Fruit fly (Drosophila melanogaster) Kc167 (cell line): ENCODE measurements around the gene CG13042.

Source experiments
- Myc ChIP-seq: fragments of >200 bp; optimal IDR thresholded peaks from 2 replicates; lab custom pipeline; 2017; ENCODE audit warnings: missing external identifiers
- Sin3A ChIP-seq: fragments of >200 bp; optimal IDR thresholded peaks from 2 replicates; lab custom pipeline; 2018; ENCODE audit warnings: missing external identifiers
- h ChIP-seq: fragments of >200 bp; optimal IDR thresholded peaks from 3 replicates; lab custom pipeline; 2018; ENCODE audit warnings: missing external identifiers
- insv ChIP-seq: fragments of >200 bp; optimal IDR thresholded peaks from 3 replicates; lab custom pipeline; 2018; ENCODE audit warnings: missing external identifiers
- psq ChIP-seq: fragments of >200 bp; optimal IDR thresholded peaks from 2 replicates; lab custom pipeline; 2017; ENCODE audit warnings: missing external identifiers
- ttk ChIP-seq: sonication (Bioruptor generic); optimal IDR thresholded peaks from 2 replicates; lab custom pipeline; 2017; ENCODE audit warnings: missing external identifiers

CG13042 gene

DNA sequence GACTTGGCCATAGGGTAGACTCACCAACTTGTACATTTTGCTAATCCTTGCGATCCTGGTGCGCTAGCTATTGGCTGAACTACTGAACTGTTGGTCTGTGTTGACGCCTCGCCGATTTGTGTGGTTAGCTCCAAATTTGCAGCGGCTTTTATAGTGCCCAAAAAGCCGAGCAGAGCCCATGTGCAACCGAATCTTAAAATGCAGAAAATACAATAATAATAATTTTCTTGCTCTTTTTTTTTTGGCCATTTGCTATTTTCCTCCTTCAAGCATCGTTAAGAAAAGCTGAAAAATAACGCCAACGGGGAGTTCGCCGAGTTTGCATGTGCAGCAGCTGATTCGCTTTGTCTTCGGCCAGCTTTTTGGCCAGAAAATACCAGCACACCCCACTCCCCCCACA, at the start of gene CG13042:
Gene CG13042, minus strand, starts transcription at position 101 of the 400 bp plus-strand sequence.
- TF ChIP-seq Myc (lab: Kevin White, UChicago) (no peak), insv (lab: Kevin White, UChicago) (no peak), Sin3A (lab: Kevin White, UChicago) (no peak), ttk (lab: Kevin White, UChicago) (no peak)

DNA sequence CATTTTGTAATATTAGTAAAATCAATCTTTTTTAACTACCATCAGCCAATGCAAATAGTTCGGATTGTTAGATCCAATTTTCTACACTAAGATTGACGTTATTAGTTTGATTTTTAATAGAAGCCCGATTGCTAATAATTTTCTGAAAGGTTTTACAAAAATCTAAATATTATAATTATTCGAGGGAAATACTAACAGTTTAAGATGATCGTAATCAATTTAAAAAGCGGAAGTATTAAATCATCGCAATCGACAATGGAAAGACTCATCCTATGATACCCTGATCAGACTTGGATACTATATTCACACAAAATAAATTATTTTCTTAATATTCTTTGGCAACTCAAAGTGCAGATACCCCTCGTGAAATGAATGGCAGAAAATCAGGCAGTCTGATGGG, 49.6 kb upstream of the CG13042 start:
- TF ChIP-seq ttk (lab: Kevin White, UChicago) (no peak), Myc (lab: Kevin White, UChicago) (no peak), psq (lab: Kevin White, UChicago) (no peak), Sin3A (lab: Kevin White, UChicago) (no peak), h (no peak)

dm6 chr3L:16357187-16357728, 49.0 kb upstream of the CG13042 start:
- TF ChIP-seq Myc (lab: Kevin White, UChicago) (no peak), ttk (lab: Kevin White, UChicago) (no peak), psq (lab: Kevin White, UChicago) (no peak), h (no peak), insv (lab: Kevin White, UChicago) (no peak), Sin3A (lab: Kevin White, UChicago) (no peak)

- TF ChIP-seq Myc (lab: Kevin White, UChicago): no peak
- TF ChIP-seq h: no peak
- TF ChIP-seq ttk (lab: Kevin White, UChicago): no peak
- TF ChIP-seq Sin3A (lab: Kevin White, UChicago): no peak
- TF ChIP-seq insv (lab: Kevin White, UChicago): no peak
- TF ChIP-seq psq (lab: Kevin White, UChicago): no peak
Observed at dm6 chr3L:16356171-16356765, 48.0 kb upstream of the CG13042 start.

- TF ChIP-seq Sin3A (lab: Kevin White, UChicago) (no peak), psq (lab: Kevin White, UChicago) (no peak), insv (lab: Kevin White, UChicago) (no peak), ttk (lab: Kevin White, UChicago) (no peak), Myc (lab: Kevin White, UChicago) (no peak), h (no peak)
Observed at dm6 chr3L:16354197-16354596, 45.9 kb upstream of the CG13042 start, which contains the start of gene Pdh. Pdh (minus strand) TSS chr3L:16354297.

DNA sequence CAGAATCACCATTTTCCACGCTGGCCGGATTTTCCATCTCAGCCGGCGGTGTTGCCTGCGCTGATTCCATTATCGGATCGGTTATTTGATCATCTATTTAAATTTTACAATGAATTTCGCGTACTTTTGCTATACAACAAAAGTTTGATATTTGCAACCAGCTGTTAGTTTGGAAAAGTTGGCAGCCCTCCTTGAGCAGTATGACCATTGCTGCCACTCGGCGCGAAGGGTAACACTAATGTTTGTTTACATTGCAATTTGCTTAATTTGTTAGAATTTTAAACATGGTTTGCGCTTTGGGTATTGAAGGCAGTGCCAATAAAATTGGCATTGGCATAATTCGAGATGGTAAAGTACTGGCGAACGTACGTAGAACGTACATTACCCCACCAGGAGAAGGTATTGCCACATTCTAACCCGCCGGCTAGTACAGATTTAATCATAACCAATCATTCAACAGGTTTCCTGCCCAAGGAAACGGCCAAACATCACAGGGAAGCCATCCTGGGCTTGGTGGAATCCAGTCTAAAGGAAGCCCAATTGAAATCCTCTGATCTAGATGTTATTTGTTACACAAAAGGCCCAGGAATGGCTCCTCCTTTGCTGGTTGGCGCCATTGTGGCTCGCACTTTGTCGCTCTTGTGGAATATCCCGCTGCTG, 43.6 kb upstream of the CG13042 start, which contains the start of the genes Golgin104 and Tcs3:
Gene Golgin104, minus strand, starts transcription at position 182 of the 660 bp plus-strand sequence.
Gene Tcs3, plus strand, starts transcription at position 222 of the 660 bp plus-strand sequence.
- TF ChIP-seq Myc (lab: Kevin White, UChicago) (no peak), h (no peak), Sin3A (lab: Kevin White, UChicago) (no peak), psq (lab: Kevin White, UChicago) (no peak), ttk (lab: Kevin White, UChicago) (no peak), insv (lab: Kevin White, UChicago) (no peak)

DNA sequence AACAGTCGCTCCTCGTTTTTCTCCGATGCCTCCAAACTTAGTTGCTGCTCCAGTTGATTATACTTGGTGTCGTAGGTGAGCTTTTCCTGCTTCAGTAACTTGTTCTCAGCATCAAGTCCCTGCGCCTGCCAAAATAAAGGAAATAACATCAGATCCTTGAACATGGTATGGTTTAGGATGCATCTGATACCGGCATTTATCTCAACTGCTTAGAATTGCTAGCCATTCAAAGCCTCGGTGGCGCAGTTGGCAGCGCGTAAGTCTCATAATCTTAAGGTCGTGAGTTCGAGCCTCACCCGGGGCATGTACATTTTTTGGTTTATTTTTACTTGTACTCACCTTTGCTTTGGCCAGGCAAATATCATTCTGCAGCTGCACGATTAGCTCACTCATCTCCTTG, 41.4 kb upstream of the CG13042 start:
- TF ChIP-seq ttk (lab: Kevin White, UChicago): no peak

dm6 chr3L:16347914-16348313, 39.6 kb upstream of the CG13042 start, which contains the start of gene mRpS34:
mRpS34 (plus strand) TSS chr3L:16348074.
- no peak for TF ChIP-seq insv (lab: Kevin White, UChicago)
- TF ChIP-seq ttk (lab: Kevin White, UChicago): no peak
- TF ChIP-seq psq (lab: Kevin White, UChicago): no peak
- no peak for TF ChIP-seq Myc (lab: Kevin White, UChicago)
- no peak for TF ChIP-seq Sin3A (lab: Kevin White, UChicago)
- TF ChIP-seq h: no peak

DNA sequence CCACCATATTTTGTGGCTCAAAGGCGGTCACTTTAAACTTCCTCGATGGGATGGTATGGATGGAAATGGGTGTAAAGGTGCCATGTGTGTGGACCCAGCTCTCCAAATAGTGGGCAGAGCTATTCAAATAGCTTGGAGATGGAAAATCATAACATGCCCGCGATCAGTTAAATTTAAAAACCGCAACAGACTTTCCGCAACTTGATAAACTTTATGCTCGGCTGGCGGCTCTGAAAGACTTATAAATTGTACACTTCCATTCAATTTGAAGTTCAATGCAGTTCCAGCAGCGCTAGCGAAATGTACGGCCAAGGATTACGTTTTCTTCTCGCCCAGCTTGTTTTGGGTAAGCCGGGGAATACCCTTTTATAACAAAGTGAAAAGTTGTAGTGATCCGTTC, 37.7 kb upstream of the CG13042 start, which contains the start of gene CG33257:
Gene CG33257, plus strand, starts transcription at position 301 of the 400 bp plus-strand sequence.
- TF ChIP-seq insv (lab: Kevin White, UChicago) (no peak), psq (lab: Kevin White, UChicago) (no peak), Myc (lab: Kevin White, UChicago) (no peak), Sin3A (lab: Kevin White, UChicago) (no peak), ttk (lab: Kevin White, UChicago) (no peak), h (no peak)

DNA sequence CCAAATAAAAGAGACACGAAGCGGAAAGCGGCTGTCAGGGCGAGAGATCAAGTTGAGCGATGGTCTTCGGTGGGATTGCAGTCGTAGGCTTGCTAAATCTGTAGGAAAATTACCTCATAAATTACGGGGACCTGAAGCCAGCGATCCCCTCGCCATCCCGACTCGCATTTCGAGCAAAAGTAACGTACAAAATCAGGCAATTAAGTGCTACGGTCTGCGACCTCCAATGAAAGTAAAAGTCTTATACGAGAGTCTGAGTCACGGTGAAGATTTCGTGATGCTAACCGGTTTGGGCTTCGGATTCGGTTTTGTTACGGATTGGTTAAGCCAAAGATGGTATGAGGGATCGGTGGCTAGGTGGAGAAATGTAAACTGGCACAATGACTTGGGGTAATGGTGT, 31.6 kb upstream of the CG13042 start:
- TF ChIP-seq psq (lab: Kevin White, UChicago) (no peak), h (no peak), insv (lab: Kevin White, UChicago) (no peak), Sin3A (lab: Kevin White, UChicago) (no peak)

- TF ChIP-seq ttk (lab: Kevin White, UChicago): no peak
Observed at dm6 chr3L:16339463-16339862, 31.2 kb upstream of the CG13042 start.

DNA sequence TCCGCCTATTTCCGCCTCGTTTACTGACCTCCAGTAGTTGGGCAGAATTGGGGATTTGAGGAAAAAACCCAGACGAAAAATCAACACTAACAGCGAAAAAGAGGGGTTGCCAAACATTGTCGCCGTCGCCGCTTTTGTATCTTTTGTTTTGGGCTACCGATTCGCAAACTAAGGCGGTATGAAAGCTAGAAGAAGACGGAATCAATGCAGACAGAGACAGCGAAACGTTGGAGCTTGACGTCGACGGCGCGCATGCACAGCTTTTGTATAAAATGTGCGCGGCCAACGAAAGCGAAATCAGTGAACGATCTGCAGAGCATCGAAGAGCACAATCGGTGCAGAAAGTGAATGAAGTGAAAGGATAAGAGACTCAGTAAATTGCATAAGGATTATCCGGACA, 30.4 kb upstream of the CG13042 start, which contains the start of gene CG4998:
Gene CG4998, plus strand, starts transcription at position 301 of the 400 bp plus-strand sequence.
- TF ChIP-seq psq (lab: Kevin White, UChicago) (no peak), h (no peak), Sin3A (lab: Kevin White, UChicago) (no peak), insv (lab: Kevin White, UChicago) (no peak), Myc (lab: Kevin White, UChicago) (no peak), ttk (lab: Kevin White, UChicago) (no peak)
